Fruit fly (Drosophila melanogaster) whole organism, prepupa: Measurements from ENCODE around the gene UQCR-C2.

Experiments used
- CG1621 ChIP-seq: fragments of 200-800 bp; sonication (Bioruptor generic); optimal IDR thresholded peaks from 3 replicates; lab custom pipeline; 2018; ENCODE audit warnings: missing biosample characterization, mild to moderate bottlenecking, missing genetic modification characterization
- CG6276 ChIP-seq: fragments of 200-800 bp; sonication (Bioruptor generic); optimal IDR thresholded peaks from 2 replicates; lab custom pipeline; 2017; ENCODE audit warnings: missing biosample characterization, mild to moderate bottlenecking, missing genetic modification characterization
- CG8119 ChIP-seq: fragments of 200-800 bp; sonication (Bioruptor generic); IDR thresholded peaks from 3 replicates; pipeline ENCODE4 v1.3.6; 2022; ENCODE audit warnings: missing biosample characterization, missing genetic modification characterization
- CG8632 ChIP-seq: fragments of 200-800 bp; sonication (Bioruptor generic); optimal IDR thresholded peaks from 3 replicates; lab custom pipeline; 2016; ENCODE audit warnings: missing biosample characterization, missing genetic modification characterization
- Gug ChIP-seq: fragments of 200-800 bp; sonication (Bioruptor generic); IDR thresholded peaks from 2 replicates; pipeline ENCODE4 v1.3.6; 2022; ENCODE audit warnings: missing biosample characterization, missing genetic modification characterization
- Hr4 ChIP-seq: fragments of 200-800 bp; sonication (Bioruptor generic); optimal IDR thresholded peaks from 3 replicates; lab custom pipeline; 2016; ENCODE audit warnings: missing biosample characterization, missing genetic modification characterization
- Sox14 ChIP-seq: fragments of 200-800 bp; sonication (Bioruptor generic); optimal IDR thresholded peaks from 3 replicates; lab custom pipeline; 2016; ENCODE audit warnings: missing biosample characterization, missing genetic modification characterization
- Sox15 ChIP-seq: fragments of 200-800 bp; sonication (Bioruptor generic); optimal IDR thresholded peaks from 3 replicates; lab custom pipeline; 2016; ENCODE audit warnings: missing biosample characterization, missing genetic modification characterization
- fd59A ChIP-seq: fragments of 200-800 bp; sonication (Bioruptor generic); optimal IDR thresholded peaks from 2 replicates; lab custom pipeline; 2017; ENCODE audit warnings: missing biosample characterization, mild to moderate bottlenecking, missing genetic modification characterization, missing genetic modification reagents
- net ChIP-seq: fragments of 200-800 bp; sonication (Bioruptor generic); optimal IDR thresholded peaks from 3 replicates; lab custom pipeline; 2016; ENCODE audit warnings: missing biosample characterization, missing genetic modification characterization
- spab ChIP-seq: fragments of 200-800 bp; sonication (Bioruptor generic); optimal IDR thresholded peaks from 2 replicates; lab custom pipeline; 2017; ENCODE audit warnings: missing biosample characterization, mild to moderate bottlenecking, missing genetic modification characterization, missing genetic modification reagents
- topi ChIP-seq: fragments of 200-800 bp; sonication (Bioruptor generic); optimal IDR thresholded peaks from 3 replicates; lab custom pipeline; 2016; ENCODE audit warnings: missing biosample characterization, missing genetic modification characterization

dm6 chr3L:16563361-16563760 lies 20.6 kb upstream of the UQCR-C2 start:
- TF ChIP-seq topi (GFP tag; lab: Kevin White, UChicago) (no peak), CG1621 (tag; lab: Kevin White, UChicago) (no peak), fd59A (no peak), CG8632 (GFP tag; lab: Kevin White, UChicago) (no peak), CG8119 (GFP tag; lab: Robert Waterston, UW) (no peak), CG6276 (GFP tag; lab: Kevin White, UChicago) (no peak), net (no peak), Hr4 (GFP tag; lab: Kevin White, UChicago) (no peak), Sox14 (GFP tag; lab: Kevin White, UChicago) (no peak), spab (GFP tag; lab: Kevin White, UChicago) (no peak), Gug (GFP tag; lab: Robert Waterston, UW) (no peak), Sox15 (GFP tag; lab: Kevin White, UChicago) (no peak)
